Worm (Caenorhabditis elegans) whole organism, L3 larva: ENCODE results near the gene rml-4.

Experiments
- aly-2 ChIP-seq: fragments of 150-350 bp; optimal IDR thresholded peaks from 2 replicates; lab custom pipeline; 2014; ENCODE audit warnings: missing biosample characterization, missing genetic modification characterization
- jun-1 ChIP-seq: fragments of 150-350 bp; optimal IDR thresholded peaks from 2 replicates; lab custom pipeline; 2014; ENCODE audit warnings: missing biosample characterization, missing genetic modification reagents, missing genetic modification characterization
- lin-15B ChIP-seq: fragments of 150-350 bp; optimal IDR thresholded peaks from 2 replicates; lab custom pipeline; 2014; ENCODE audit warnings: missing biosample characterization, missing genetic modification characterization
- nhr-237 ChIP-seq: fragments of 150-350 bp; optimal IDR thresholded peaks from 2 replicates; lab custom pipeline; 2014; ENCODE audit warnings: missing biosample characterization, missing genetic modification characterization
- nhr-25 ChIP-seq: sonication (generic microtip); optimal IDR thresholded peaks from 2 replicates; lab custom pipeline; 2017; ENCODE audit warnings: missing biosample characterization, missing genetic modification characterization
- nhr-77 ChIP-seq: fragments of 150-350 bp; optimal IDR thresholded peaks from 2 replicates; lab custom pipeline; 2014; ENCODE audit warnings: missing biosample characterization, missing genetic modification characterization
- sea-2 ChIP-seq: fragments of 150-350 bp; sonication (generic microtip); optimal IDR thresholded peaks from 4 replicates; lab custom pipeline; 2014; ENCODE audit warnings: missing biosample characterization, missing genetic modification reagents, missing genetic modification characterization
- skn-1 ChIP-seq: fragments of 150-350 bp; optimal IDR thresholded peaks from 2 replicates; lab custom pipeline; 2014; ENCODE audit warnings: missing biosample characterization, missing genetic modification characterization
- snpc-4 ChIP-seq: fragments of 150-350 bp; optimal IDR thresholded peaks from 2 replicates; lab custom pipeline; 2014; ENCODE audit warnings: missing biosample characterization, missing genetic modification characterization
- unc-39 ChIP-seq: sonication (generic microtip); optimal IDR thresholded peaks from 4 replicates; lab custom pipeline; 2017; ENCODE audit warnings: missing biosample characterization, missing genetic modification characterization
- unc-62 ChIP-seq: fragments of 150-350 bp; sonication (generic microtip); optimal IDR thresholded peaks from 4 replicates; lab custom pipeline; 2014; ENCODE audit warnings: missing biosample characterization, missing genetic modification reagents, missing genetic modification characterization
- ztf-11 ChIP-seq: fragments of 150-350 bp; optimal IDR thresholded peaks from 2 replicates; lab custom pipeline; 2014; ENCODE audit warnings: missing biosample characterization, missing genetic modification characterization
- ztf-4 ChIP-seq: fragments of 150-350 bp; optimal IDR thresholded peaks from 2 replicates; lab custom pipeline; 2014; ENCODE audit warnings: missing biosample characterization, missing genetic modification characterization

DNA sequence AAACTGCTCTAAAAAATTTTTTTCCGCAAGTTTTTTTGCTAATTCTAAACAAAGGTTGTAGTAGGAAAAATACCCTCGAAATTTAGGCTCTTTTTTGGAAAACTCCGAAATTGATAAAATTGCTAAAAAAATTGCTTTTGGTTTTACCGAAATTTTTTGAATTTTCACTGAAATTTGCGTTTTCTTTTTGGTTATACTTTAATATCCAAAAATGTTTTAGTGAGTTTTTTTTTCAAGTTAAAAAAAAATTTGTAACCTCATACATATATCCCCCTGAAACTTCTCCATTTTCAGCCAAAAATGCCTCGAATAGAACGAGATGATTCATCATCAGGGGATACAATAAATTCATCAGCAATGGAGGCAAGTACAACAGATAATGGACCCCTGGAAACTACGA, 48.0 kb upstream of the rml-4 start, which contains the start of gene gpa-11:
- no peak for TF ChIP-seq jun-1
- no peak for TF ChIP-seq nhr-237 (tag; lab: Kevin White, UChicago)
- no peak for TF ChIP-seq sea-2 (GFP tag; lab: Kevin White, UChicago)
- TF ChIP-seq lin-15B (tag; lab: Kevin White, UChicago), result no peak
- TF ChIP-seq snpc-4 (tag; lab: Kevin White, UChicago), result no peak
- no peak for TF ChIP-seq ztf-11 (tag; lab: Kevin White, UChicago)
- no peak for TF ChIP-seq aly-2 (tag; lab: Kevin White, UChicago)
- TF ChIP-seq skn-1 (tag; lab: Kevin White, UChicago), result no peak
- TF ChIP-seq unc-39 (tag; lab: Kevin White, UChicago), result no peak
- TF ChIP-seq nhr-25, result no peak
- no peak for TF ChIP-seq ztf-4
- no peak for TF ChIP-seq unc-62 (GFP tag; lab: Kevin White, UChicago)
- TF ChIP-seq nhr-77 (tag; lab: Kevin White, UChicago), result no peak
